Worm (Caenorhabditis elegans): ENCODE measurements around the gene nit-1.

The nit-1 gene

ce11 chrIII:3916624-3917023 is 5.4 kb upstream of the nit-1 start, which contains the start of gene ccdc-47 (continued):
- peak; percentile 40 for TF ChIP-seq lir-3 (tag; optimal IDR thresholded peaks at IDR 0.05; ENCODE audit: poor library complexity)
- TF ChIP-seq nhr-19 (GFP tag; conservative IDR thresholded peaks at IDR 0.05) = peak; percentile 58
- no peak for TF ChIP-seq aha-1 (tag; optimal IDR thresholded peaks at IDR 0.05)
- TF ChIP-seq ceh-82 (tag; optimal IDR thresholded peaks at IDR 0.05) = peak; percentile 41 to 47 (median 44)
- TF ChIP-seq unc-130 (tag; optimal IDR thresholded peaks at IDR 0.05) = peak; percentile 53
- peak in 1 of 2 experiments; percentile 33 for TF ChIP-seq mdl-1 (tag; optimal IDR thresholded peaks at IDR 0.05)
- peak; percentile 78 to 85 (median 84) for TF ChIP-seq dpl-1 (GFP tag; optimal IDR thresholded peaks at IDR 0.05)
- no peak for TF ChIP-seq alr-1 (tag; optimal IDR thresholded peaks at IDR 0.05; ENCODE audit: borderline replicate concordance)
- peak; percentile 49 for TF ChIP-seq tbx-2 (tag; optimal IDR thresholded peaks at IDR 0.05)
- TF ChIP-seq pag-3 (tag; optimal IDR thresholded peaks at IDR 0.05; ENCODE audit: borderline replicate concordance, insufficient read depth) = no peak
- TF ChIP-seq fkh-10 (GFP tag; optimal IDR thresholded peaks at IDR 0.05) = no peak
- peak; percentile 4 for TF ChIP-seq lin-39 (tag; optimal IDR thresholded peaks at IDR 0.05)
- TF ChIP-seq ztf-4 (tag; optimal IDR thresholded peaks at IDR 0.05) = peak; percentile 22
- peak; percentile 35 for TF ChIP-seq unc-86 (tag; optimal IDR thresholded peaks at IDR 0.05)
- peak; percentile 65 for TF ChIP-seq nhr-47 (tag; optimal IDR thresholded peaks at IDR 0.05)
- peak in 1 of 6 experiments; percentile 70 for TF ChIP-seq elt-3 (tag; optimal IDR thresholded peaks at IDR 0.05)
- TF ChIP-seq hpl-2 (GFP tag; optimal IDR thresholded peaks at IDR 0.05) = no peak
- no peak for TF ChIP-seq nhr-76 (tag; optimal IDR thresholded peaks at IDR 0.05)
- TF ChIP-seq lsy-2 (tag; optimal IDR thresholded peaks at IDR 0.05) = peak; percentile 65 to 75
- no peak for TF ChIP-seq ces-1 (GFP tag; optimal IDR thresholded peaks at IDR 0.05)
- TF ChIP-seq efl-1 (optimal IDR thresholded peaks at IDR 0.05) = peak; percentile 46 to 86
- TF ChIP-seq efl-1 (GFP tag; optimal IDR thresholded peaks at IDR 0.05 in 1 of 2) = peak; percentile 85 to 98
- peak; percentile 55 for TF ChIP-seq xbp-1 (tag; optimal IDR thresholded peaks at IDR 0.05)
- TF ChIP-seq fos-1 (tag; optimal IDR thresholded peaks at IDR 0.05) = no peak
- no peak for TF ChIP-seq egl-13 (tag; optimal IDR thresholded peaks at IDR 0.05)
- peak; percentile 73 for TF ChIP-seq nhr-85 (tag)
- TF ChIP-seq nhr-77 (tag; optimal IDR thresholded peaks at IDR 0.05) = no peak
- TF ChIP-seq nhr-11 (tag; optimal IDR thresholded peaks at IDR 0.05) = no peak
- no peak for TF ChIP-seq nhr-84 (tag; optimal IDR thresholded peaks at IDR 0.05)
- TF ChIP-seq pqm-1 (tag; optimal IDR thresholded peaks at IDR 0.05) = no peak
- peak; percentile 52 for TF ChIP-seq nhr-90 (tag; optimal IDR thresholded peaks at IDR 0.05; ENCODE audit: poor library complexity)
- TF ChIP-seq skn-1 (tag; optimal IDR thresholded peaks at IDR 0.05) = peak; percentile 54
- TF ChIP-seq rnt-1 (tag; optimal IDR thresholded peaks at IDR 0.05) = peak; percentile 81
- TF ChIP-seq elt-2 (tag; optimal IDR thresholded peaks at IDR 0.05) = peak; percentile 16
- peak; percentile 66 for TF ChIP-seq swsn-7 (tag; optimal IDR thresholded peaks at IDR 0.05)
- TF ChIP-seq fkh-4 (tag; optimal IDR thresholded peaks at IDR 0.05; ENCODE audit: borderline replicate concordance) = no peak
- peak; percentile 74 for TF ChIP-seq nhr-71 (tag; optimal IDR thresholded peaks at IDR 0.05)
- no peak for TF ChIP-seq sptf-1 (tag; optimal IDR thresholded peaks at IDR 0.05)
- peak in 1 of 2 experiments; percentile 44 for TF ChIP-seq ztf-11 (tag; optimal IDR thresholded peaks at IDR 0.05)
- peak; percentile 19 for TF ChIP-seq F16B12.6 (tag; optimal IDR thresholded peaks at IDR 0.05)
- no peak for TF ChIP-seq nhr-237 (tag; optimal IDR thresholded peaks at IDR 0.05)
- no peak for TF ChIP-seq sox-4 (tag; optimal IDR thresholded peaks at IDR 0.05)
- no peak for TF ChIP-seq ceh-88 (GFP tag; IDR thresholded peaks at IDR 0.05)
- no peak for TF ChIP-seq nhr-28 (tag; optimal IDR thresholded peaks at IDR 0.05)
- TF ChIP-seq ceh-63 (GFP tag; optimal IDR thresholded peaks at IDR 0.05) = no peak
- no peak for TF ChIP-seq Y116A8C.19 (tag; optimal IDR thresholded peaks at IDR 0.05; ENCODE audit: borderline replicate concordance)
- peak; percentile 66 for TF ChIP-seq snpc-4 (tag; optimal IDR thresholded peaks at IDR 0.05)
- peak; percentile 42 for TF ChIP-seq irx-1 (tag; optimal IDR thresholded peaks at IDR 0.05)
- TF ChIP-seq unc-30 (tag; optimal IDR thresholded peaks at IDR 0.05) = no peak
